Fruit fly (Drosophila melanogaster) S2 (cell line): ENCODE measurements around the gene Trf.

Experiments used
- CG8478 ChIP-seq: fragments of >200 bp; optimal IDR thresholded peaks from 2 replicates; lab custom pipeline; 2018
- CTCF ChIP-seq, 2 experiments: fragments of >200 bp; optimal IDR thresholded peaks; 2 replicates each; lab custom pipeline; 2018

The Trf gene

DNA sequence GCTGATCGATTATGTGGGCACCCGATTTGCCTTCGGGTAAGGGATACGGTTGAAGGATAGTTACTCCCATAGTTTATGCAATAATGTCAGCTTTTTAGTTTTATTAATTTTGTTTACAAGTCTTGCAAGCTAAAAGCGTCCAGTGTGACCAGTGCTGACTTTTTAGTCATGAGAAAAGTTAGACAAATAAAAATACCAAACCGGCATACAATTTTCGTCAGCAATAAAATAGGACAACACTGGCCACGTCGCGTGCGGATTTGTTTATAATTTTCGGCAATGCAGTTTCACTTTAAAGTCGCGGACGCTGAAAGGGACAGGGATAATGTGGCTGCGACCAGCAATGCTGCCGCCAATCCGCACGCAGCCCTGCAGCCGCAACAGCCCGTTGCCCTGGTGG is at the start of gene Trf, which contains the start of gene MED20:
Trf (plus strand) TSS at position 204 of the 400 bp plus-strand sequence.
MED20 (minus strand) TSS at position 157 of the 400 bp plus-strand sequence.
- peak in 1 of 2 experiments; percentile 7 for TF ChIP-seq CTCF (optimal IDR thresholded peaks at IDR 0.05; lab: Kevin White, UChicago)
- TF ChIP-seq CG8478 (lab: Kevin White, UChicago): no peak

DNA sequence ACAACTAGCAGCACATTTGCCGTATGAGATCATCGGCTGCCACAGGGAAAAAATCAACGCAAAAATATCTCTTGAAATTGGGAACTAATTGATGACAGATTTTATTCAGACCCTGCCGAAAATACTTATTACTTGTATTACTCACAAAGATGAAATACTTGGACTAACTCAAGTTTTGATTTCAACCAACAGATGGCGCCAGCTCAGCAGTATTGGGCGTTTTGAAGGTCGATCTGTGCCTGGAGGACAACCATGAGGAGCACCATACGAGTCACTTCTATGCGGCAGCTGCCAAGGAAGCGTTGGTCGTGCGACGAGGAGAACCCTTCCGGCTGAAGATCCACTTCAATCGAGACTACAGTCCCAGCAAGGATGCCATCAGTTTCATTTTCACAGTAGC is 48.4 kb upstream of the Trf start:
- TF ChIP-seq CTCF (optimal IDR thresholded peaks at IDR 0.05; lab: Kevin White, UChicago) (peak; percentile 76 to 80), CG8478 (lab: Kevin White, UChicago) (no peak)

DNA sequence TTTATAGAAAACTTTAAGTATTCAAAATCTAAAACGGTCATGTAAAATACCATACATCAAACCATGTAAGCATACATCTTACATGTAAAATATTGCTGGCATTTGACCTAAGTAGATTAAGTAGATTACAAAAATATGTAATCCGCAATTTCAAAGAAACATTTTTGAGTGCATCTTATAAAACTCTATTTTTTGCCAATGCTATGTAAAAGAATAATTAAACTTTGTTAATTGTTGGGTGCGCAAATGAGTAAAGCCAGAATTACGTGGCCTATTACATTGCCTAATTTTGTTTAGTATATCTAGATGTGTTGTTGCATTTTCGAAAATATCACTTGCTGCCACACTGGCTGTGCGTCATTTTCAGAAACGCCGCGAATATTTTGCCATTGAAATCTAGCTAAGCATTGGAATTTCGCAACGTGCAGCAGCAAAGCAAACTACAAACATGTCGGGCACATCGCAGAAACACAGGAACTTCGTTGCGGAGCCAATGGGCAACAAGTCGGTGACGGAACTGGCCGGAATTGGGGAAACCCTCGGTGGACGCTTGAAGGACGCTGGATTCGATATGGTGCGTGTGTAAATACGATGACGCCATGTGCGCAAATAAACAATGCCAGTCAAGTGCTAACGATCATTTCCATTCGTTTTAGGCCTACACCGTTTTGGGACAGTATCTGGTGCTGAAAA is 43.4 kb upstream of the Trf start, which contains the start of gene baf:
baf (plus strand) TSS at position 303 of the 693 bp plus-strand sequence.
- TF ChIP-seq CG8478 (lab: Kevin White, UChicago): no peak
- TF ChIP-seq CTCF (optimal IDR thresholded peaks at IDR 0.05; lab: Kevin White, UChicago): peak; percentile 22 to 40

DNA sequence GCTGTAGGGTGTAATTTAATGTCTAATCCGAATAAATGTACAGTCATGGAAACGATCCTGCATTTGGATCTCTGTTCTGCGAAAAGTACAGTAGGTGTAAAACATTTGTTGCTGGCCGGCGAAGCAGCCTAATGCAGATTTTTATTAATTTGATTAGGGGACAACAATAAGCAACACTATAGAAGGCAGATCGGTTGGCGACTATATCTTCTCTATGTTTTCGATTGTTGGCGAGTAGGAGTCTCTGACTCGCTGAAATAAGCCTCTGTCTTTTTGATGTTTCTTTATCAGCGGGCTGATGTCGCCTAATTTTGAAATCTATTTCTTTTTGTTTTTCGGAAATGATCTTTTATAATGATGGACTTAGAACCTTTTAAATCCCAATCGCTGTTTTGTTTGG is 42.6 kb upstream of the Trf start:
- no peak for TF ChIP-seq CTCF (optimal IDR thresholded peaks at IDR 0.05; lab: Kevin White, UChicago)
- TF ChIP-seq CG8478 (lab: Kevin White, UChicago): no peak

DNA sequence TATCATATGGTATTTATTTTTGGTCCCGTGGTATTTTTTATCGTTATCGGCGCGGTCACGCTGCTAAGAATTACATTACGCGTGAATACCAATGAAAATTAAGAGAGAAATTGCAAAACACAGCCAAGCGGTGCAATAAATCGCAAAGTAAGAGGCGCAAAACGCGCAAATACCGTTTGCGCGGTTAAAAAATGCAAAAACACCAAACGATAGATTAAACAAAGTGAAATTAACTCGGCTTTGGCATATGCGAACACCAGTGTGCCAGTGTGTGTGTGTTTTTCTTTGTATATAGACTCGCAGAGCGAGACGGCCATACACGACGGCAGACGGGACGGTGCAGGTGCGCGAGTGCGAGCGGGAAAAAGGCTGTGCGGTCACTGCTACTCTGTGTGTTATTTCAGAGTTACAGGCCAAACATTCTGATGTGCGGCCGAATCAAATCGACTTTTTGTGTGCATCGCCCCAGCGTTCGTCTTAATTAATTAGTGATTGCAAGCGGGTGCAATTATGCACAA is 41.9 kb upstream of the Trf start, which contains the start of gene Cka:
Cka (plus strand) TSS at position 29 of the 518 bp plus-strand sequence.
- no peak for TF ChIP-seq CG8478 (lab: Kevin White, UChicago)
- TF ChIP-seq CTCF (optimal IDR thresholded peaks at IDR 0.05; lab: Kevin White, UChicago): peak in 1 of 2 experiments; percentile 32

DNA sequence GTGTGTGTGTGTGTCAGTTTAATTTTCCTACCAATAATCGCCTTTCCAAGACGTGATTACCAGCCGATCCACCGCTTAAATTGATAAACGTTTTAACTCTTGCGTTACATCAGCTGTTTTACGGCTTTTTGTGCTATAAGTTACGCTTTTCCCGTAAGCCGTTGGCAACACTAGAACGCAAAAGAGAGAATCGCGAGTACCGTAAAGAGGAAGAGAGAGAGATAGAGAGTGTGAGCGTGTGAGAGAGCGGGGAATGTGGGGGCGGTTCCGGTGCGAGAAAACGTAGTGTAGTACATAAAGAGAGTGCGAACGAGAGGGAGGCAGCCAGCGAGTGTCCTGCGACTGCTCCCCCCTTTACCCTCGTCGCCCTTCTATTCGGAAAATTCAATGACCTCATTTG is 41.1 kb upstream of the Trf start:
- no peak for TF ChIP-seq CTCF (optimal IDR thresholded peaks at IDR 0.05; lab: Kevin White, UChicago)
- TF ChIP-seq CG8478 (lab: Kevin White, UChicago): no peak

DNA sequence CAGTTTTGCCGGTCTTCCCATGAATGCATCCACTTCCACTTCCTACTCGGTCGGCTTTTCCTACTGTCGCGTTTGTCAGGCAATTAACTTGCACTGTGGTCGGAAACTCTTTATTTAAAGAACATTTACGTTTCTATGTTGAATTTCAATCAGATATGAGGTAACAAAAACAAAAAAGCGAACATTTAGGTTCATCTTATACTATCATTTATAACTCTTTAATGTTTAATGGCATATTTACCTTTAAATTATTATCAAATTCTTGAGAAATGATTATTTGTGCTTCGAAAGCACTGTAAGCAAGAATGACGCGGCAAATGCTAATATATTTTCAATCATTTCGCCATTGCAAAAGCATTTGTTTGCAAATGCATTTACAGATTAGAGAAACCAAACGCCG is 38.9 kb upstream of the Trf start:
- TF ChIP-seq CTCF (optimal IDR thresholded peaks at IDR 0.05; lab: Kevin White, UChicago) (no peak), CG8478 (lab: Kevin White, UChicago) (no peak)

DNA sequence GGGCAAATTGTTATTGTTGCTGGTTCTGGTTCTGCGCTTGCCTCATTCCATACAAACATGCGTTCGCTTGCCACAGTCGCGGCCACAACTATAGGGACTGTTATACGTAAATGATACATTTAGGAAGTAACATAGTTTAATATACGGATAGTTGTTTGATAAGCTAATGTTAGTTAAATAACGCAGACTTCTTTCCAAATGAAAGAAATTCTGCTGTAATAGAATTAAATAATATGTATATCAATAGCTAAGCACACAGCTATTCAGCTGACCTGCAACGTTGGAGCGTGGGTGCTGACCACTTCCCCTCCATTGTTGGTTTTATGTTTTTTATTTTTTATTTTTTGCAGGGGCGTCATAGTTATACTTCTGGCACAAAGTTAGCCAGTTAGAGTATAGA is 38.0 kb upstream of the Trf start:
- no peak for TF ChIP-seq CTCF (optimal IDR thresholded peaks at IDR 0.05; lab: Kevin White, UChicago)
- TF ChIP-seq CG8478 (lab: Kevin White, UChicago): no peak

DNA sequence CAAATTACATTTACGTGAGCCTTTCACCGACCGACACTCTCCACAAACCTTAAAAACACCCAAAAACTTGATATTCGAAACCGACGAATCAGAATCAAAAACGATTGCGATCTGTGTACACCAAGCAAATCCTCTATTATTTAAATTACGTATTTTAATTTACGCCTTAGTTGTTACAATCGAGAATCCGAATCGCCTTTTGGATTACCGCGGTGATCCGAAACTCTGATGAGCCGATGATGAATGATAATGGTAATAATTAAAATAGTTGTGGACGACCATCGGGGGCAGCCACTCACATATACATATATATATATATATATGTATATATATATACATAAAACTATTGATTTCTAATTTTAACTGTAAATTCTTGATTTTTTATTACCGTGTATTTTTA is 33.0 kb upstream of the Trf start, which contains the start of gene CG7367:
CG7367 (minus strand) TSS at position 101 of the 400 bp plus-strand sequence.
- no peak for TF ChIP-seq CTCF (optimal IDR thresholded peaks at IDR 0.05; lab: Kevin White, UChicago)
- TF ChIP-seq CG8478 (lab: Kevin White, UChicago): no peak

DNA sequence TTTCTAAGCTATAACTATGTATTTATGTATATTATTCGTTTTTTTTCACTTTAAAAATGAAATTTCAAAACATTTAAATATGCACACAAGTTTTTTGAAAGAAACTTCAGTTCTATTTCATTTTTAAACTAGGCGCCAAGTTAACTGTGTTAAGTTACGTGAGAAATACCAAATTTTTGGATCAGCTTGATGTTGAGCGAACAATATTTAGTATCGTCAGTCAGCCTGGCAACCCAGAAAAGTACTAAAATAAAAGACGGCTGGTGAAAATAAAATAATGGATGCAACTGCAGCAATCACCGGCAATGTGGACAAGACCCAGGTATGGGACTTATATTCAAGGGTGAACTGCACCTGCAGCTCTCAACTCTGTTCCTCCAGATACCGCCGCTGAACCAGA is 31.8 kb upstream of the Trf start, which contains the start of gene CCDC53:
CCDC53 (plus strand) TSS at position 235 of the 400 bp plus-strand sequence.
- no peak for TF ChIP-seq CTCF (optimal IDR thresholded peaks at IDR 0.05; lab: Kevin White, UChicago)
- TF ChIP-seq CG8478 (lab: Kevin White, UChicago): no peak

DNA sequence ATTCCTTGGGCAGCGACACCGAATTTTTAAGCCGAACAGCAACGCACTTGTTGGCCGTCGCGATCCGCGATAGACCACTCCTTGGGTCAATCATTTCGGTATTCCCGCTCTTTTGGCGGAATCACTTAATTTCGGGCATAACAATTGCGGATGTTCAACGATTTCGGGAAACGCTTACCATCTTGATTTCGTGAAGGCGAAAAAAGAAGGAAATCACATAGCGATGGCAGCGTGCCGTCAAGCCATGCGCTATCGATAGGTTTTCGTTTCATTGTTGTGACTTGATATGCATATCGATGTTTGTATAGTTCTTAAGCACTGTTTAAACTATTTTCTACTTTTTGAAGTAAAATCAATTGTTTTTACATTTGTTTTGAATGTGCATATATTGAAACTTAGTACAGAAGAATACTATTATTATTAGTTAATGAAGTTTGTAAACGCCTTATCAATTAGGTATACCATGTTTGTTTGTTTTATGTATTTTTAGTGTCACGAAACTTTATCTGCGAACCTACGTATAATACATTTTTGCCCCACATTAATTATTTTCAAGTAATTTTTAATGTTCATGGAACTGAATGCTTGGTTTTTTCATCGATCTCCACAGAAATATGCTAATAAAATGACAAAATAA is 29.9 kb upstream of the Trf start, which contains the start of gene RpL36A:
RpL36A (minus strand) TSS at position 265 of the 637 bp plus-strand sequence.
- TF ChIP-seq CTCF (optimal IDR thresholded peaks at IDR 0.05; lab: Kevin White, UChicago): peak in 1 of 2 experiments; percentile 19
- no peak for TF ChIP-seq CG8478 (lab: Kevin White, UChicago)

DNA sequence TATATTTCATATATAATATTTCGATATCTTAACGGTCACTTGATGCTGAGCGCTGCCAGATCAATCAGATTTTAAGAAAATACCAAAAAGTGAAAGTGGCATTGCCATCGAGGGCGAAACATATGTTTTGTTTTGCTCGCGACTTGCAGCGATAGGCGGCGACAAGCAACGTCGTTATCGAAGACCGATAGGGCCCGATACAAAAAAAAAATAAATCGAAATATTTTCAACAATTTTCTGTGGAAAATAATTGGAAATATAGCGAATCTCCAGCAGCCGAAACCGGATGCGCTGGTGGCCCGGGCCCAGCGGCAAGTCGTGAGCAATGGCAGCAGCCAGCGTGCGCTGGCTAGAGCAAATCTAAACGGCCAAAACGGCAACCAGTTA is 29.4 kb upstream of the Trf start, which contains the start of gene Megf8:
Megf8 (plus strand) TSS at position 190 of the 387 bp plus-strand sequence.
- TF ChIP-seq CG8478 (lab: Kevin White, UChicago): no peak
- TF ChIP-seq CTCF (optimal IDR thresholded peaks at IDR 0.05; lab: Kevin White, UChicago): no peak

DNA sequence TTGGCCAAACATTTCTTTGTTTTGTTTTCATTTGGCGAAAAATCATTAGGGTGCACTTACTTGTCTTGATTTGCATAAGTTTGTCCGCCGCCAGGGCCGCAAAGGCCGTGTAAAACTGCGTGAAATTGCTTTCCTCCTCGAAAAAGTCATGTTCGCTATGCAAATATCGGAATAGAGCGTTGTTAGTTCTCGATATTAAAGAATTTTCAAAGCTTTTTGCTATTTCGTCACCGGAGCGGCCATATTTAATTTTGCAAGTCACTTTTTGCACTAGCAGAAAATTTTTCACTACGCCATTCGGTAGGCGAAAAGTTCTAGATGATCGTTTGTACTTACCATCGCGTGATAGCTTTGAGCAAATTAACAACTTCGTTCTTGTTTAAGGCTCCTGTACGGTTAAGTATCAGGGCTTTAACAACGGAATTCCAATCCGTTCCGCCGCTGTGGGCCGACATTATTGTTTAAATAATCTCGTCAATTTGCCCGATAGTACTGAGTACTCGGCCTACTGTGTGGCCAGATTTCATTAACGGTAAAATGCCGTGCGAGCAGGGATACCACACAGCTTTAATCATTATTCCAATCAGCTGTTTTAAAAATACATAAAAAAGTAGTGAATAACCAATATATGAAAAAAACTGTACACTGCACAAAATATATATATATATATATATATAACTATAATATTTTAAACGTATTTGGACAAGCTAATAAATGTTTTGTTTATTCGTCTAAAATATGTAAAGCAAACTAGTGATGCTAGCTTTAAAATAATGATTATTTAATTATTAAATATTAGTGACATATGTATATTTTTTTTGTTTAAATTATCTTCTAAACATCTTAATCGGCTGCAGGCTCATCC is 1.4 kb upstream of the Trf start, which contains the start of gene poe:
poe (minus strand) TSS at position 513 of the 865 bp plus-strand sequence.
- TF ChIP-seq CTCF (optimal IDR thresholded peaks at IDR 0.05; lab: Kevin White, UChicago): no peak
- TF ChIP-seq CG8478 (lab: Kevin White, UChicago): no peak

DNA sequence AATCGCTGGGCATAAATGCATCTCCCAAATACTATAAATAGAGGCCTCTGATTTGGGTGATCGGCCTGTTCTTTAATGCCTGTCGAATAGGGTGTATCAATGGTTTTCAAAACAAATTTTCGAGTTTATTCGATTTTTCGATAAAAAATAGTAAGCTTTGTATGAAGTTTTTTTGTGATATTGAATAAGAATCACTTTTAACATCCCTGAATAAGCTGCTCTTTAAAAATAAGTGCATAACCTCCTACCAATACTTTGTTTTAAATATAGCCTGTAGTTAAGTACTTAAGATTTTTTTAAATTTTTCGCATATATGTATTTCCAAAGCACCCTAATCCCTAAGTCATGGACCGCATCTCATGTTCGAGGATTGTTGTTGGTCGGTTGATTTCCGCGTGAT is 8.0 kb downstream of the Trf start:
- TF ChIP-seq CTCF (optimal IDR thresholded peaks at IDR 0.05; lab: Kevin White, UChicago) (no peak), CG8478 (lab: Kevin White, UChicago) (no peak)
